Worm (Caenorhabditis elegans): Measurements from ENCODE around the gene F54B11.9.

DNA sequence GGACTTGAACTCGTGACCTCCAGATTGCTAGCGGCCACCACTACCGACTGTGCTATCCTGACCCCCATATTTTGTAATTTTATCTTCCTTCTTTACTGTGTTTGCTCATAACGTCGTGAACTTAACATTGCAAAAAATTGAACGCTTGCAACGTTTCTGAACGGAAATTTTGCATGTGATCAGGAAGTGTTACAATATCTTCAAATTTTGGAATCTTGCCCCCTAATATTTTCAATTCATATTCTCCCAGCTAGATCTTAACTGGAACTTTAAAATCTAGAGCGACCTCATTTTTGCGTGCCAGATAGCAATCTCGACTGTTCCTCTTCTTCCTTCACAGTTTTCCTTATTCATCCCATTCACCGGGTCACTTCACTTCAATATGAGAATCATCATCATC, 23.5 kb upstream of the F54B11.9 start, which contains the start of gene F54B11.10:
- TF ChIP-seq ceh-82 (tag; optimal IDR thresholded peaks at IDR 0.05) (no peak), unc-62 (GFP tag; optimal IDR thresholded peaks at IDR 0.05) (no peak)

Measured in whole organism, L2 larva.